Fruit fly (Drosophila melanogaster): ENCODE data around the gene CG1316.

Gene CG1316

dm6 chr3L:4292120-4292697 is 8.6 kb downstream of the CG1316 start, which contains the start of the genes CG15012 and Fdx2 (continued):
- no peak for TF ChIP-seq tup (GFP tag; optimal IDR thresholded peaks at IDR 0.05)
- no peak for TF ChIP-seq rib (GFP tag; IDR thresholded peaks at IDR 0.05)
- TF ChIP-seq CG8478 (optimal IDR thresholded peaks at IDR 0.05), result no peak
- no peak for TF ChIP-seq Xrp1 (GFP tag; IDR thresholded peaks at IDR 0.05)
- no peak for TF ChIP-seq scrt (GFP tag; optimal IDR thresholded peaks at IDR 0.05)
- no peak for TF ChIP-seq kni (GFP tag; optimal IDR thresholded peaks at IDR 0.05)
- no peak for TF ChIP-seq psq (GFP tag; optimal IDR thresholded peaks at IDR 0.05)
- TF ChIP-seq CG9437 (GFP tag; optimal IDR thresholded peaks at IDR 0.05), result peak; percentile 28
- TF ChIP-seq insv (GFP tag; optimal IDR thresholded peaks at IDR 0.05), result no peak
- no peak for TF ChIP-seq Oli (tag; optimal IDR thresholded peaks at IDR 0.05)
- no peak for TF ChIP-seq gce (GFP tag; IDR thresholded peaks at IDR 0.05)
- TF ChIP-seq D19A (tag; optimal IDR thresholded peaks at IDR 0.05), result no peak
- TF ChIP-seq CG15479 (GFP tag; optimal IDR thresholded peaks at IDR 0.05), result no peak
- peak; percentile 34 for TF ChIP-seq CG8944 (GFP tag; optimal IDR thresholded peaks at IDR 0.05)
- TF ChIP-seq abd-A (tag; optimal IDR thresholded peaks at IDR 0.05), result no peak
- no peak for TF ChIP-seq nom (GFP tag; optimal IDR thresholded peaks at IDR 0.05)
- no peak for TF ChIP-seq emc (GFP tag; optimal IDR thresholded peaks at IDR 0.05)
- TF ChIP-seq Hr78 (GFP tag; optimal IDR thresholded peaks at IDR 0.05), result no peak
- no peak for TF ChIP-seq B-H1 (GFP tag; IDR thresholded peaks at IDR 0.05)
- no peak for TF ChIP-seq sc (optimal IDR thresholded peaks at IDR 0.05)
- no peak for TF ChIP-seq sc (GFP tag; optimal IDR thresholded peaks at IDR 0.05)
- TF ChIP-seq sima (GFP tag; optimal IDR thresholded peaks at IDR 0.05), result no peak
- TF ChIP-seq CG8388 (GFP tag; optimal IDR thresholded peaks at IDR 0.05), result no peak
- TF ChIP-seq CG10366 (GFP tag; IDR thresholded peaks at IDR 0.05), result peak; percentile 44
- TF ChIP-seq CG9215 (GFP tag; IDR thresholded peaks at IDR 0.05), result no peak
- peak; percentile 34 for TF ChIP-seq Hsf (GFP tag; optimal IDR thresholded peaks at IDR 0.05)
- TF ChIP-seq bcd (GFP tag; optimal IDR thresholded peaks at IDR 0.05), result no peak
- peak; percentile 53 for TF ChIP-seq bab2 (GFP tag; optimal IDR thresholded peaks at IDR 0.05)
- TF ChIP-seq grau (tag; optimal IDR thresholded peaks at IDR 0.05), result peak; percentile 41
- TF ChIP-seq ATbp (GFP tag; optimal IDR thresholded peaks at IDR 0.05), result no peak
- TF ChIP-seq CG30020 (tag; optimal IDR thresholded peaks at IDR 0.05), result peak; percentile 84
- TF ChIP-seq chn (GFP tag; optimal IDR thresholded peaks at IDR 0.05), result no peak
- peak; percentile 32 for TF ChIP-seq CG9609 (GFP tag; optimal IDR thresholded peaks at IDR 0.05)
- peak; percentile 76 for TF ChIP-seq CG7928 (GFP tag; optimal IDR thresholded peaks at IDR 0.05)
- TF ChIP-seq bigmax (GFP tag; optimal IDR thresholded peaks at IDR 0.05), result no peak
- no peak for TF ChIP-seq CG7271 (tag; optimal IDR thresholded peaks at IDR 0.05)
- TF ChIP-seq CG17912 (GFP tag; optimal IDR thresholded peaks at IDR 0.05), result no peak
- TF ChIP-seq trh (GFP tag; optimal IDR thresholded peaks at IDR 0.05), result no peak
- no peak for TF ChIP-seq Mes4 (GFP tag; optimal IDR thresholded peaks at IDR 0.05)
- TF ChIP-seq Neu2 (GFP tag; optimal IDR thresholded peaks at IDR 0.05; ENCODE audit: borderline replicate concordance), result no peak
- no peak for TF ChIP-seq CG6813 (GFP tag; optimal IDR thresholded peaks at IDR 0.05)
- TF ChIP-seq HHEX (GFP tag; optimal IDR thresholded peaks at IDR 0.05), result no peak
- no peak for TF ChIP-seq CG4707 (GFP tag; optimal IDR thresholded peaks at IDR 0.05)
- peak; percentile 12 for TF ChIP-seq nerfin-1 (tag; optimal IDR thresholded peaks at IDR 0.05)
- TF ChIP-seq Gsc (GFP tag; IDR thresholded peaks at IDR 0.05), result no peak
- TF ChIP-seq E2f1 (GFP tag; IDR thresholded peaks at IDR 0.05), result no peak
- TF ChIP-seq CG8281 (tag; optimal IDR thresholded peaks at IDR 0.05), result no peak
- no peak for TF ChIP-seq CG3407 (GFP tag; optimal IDR thresholded peaks at IDR 0.05)
- TF ChIP-seq CG6272 (GFP tag; IDR thresholded peaks at IDR 0.05), result no peak
- peak; percentile 56; the same call in 1 of the 2 replicates for TF ChIP-seq CG13287 (GFP tag; IDR thresholded peaks at IDR 0.05; ENCODE audit: partially characterized antibody)
- no peak for TF ChIP-seq CG13296 (GFP tag; optimal IDR thresholded peaks at IDR 0.05)
